Worm (Caenorhabditis elegans): ENCODE measurements around the gene C03G6.6.

Gene C03G6.6

ce11 chrV:7408520-7408919 lies 51.3 kb downstream of the C03G6.6 start, which contains the start of gene srt-6:
Gene srt-6, minus strand, starts transcription at chrV:7408814.
- TF ChIP-seq blmp-1 (tag; optimal IDR thresholded peaks at IDR 0.05; ENCODE audit: insufficient read depth) (no peak), nhr-129 (tag; optimal IDR thresholded peaks at IDR 0.05) (no peak), gmeb-1 (tag; optimal IDR thresholded peaks at IDR 0.05) (no peak), ztf-1 (GFP tag; conservative IDR thresholded peaks at IDR 0.05) (no peak), nhr-6 (tag; optimal IDR thresholded peaks at IDR 0.05) (no peak), sma-3 (GFP tag; optimal IDR thresholded peaks at IDR 0.05) (no peak)

Measured in whole organism, L2 larva.